Fruit fly (Drosophila melanogaster) whole organism, embryonic: ENCODE results near the gene CG13403.
A peak's percentile ranks its signal among the peaks of the same experiment; 100 is the strongest.

Experiments
- B-H2 ChIP-seq: fragments of 200-800 bp; sonication (Bioruptor generic); optimal IDR thresholded peaks from 2 replicates; lab custom pipeline; 2018; ENCODE audit warnings: missing biosample characterization, mild to moderate bottlenecking, missing genetic modification characterization
- CG10274 ChIP-seq: fragments of 200-800 bp; sonication (Bioruptor generic); optimal IDR thresholded peaks from 3 replicates; lab custom pipeline; 2017; ENCODE audit warnings: missing biosample characterization, mild to moderate bottlenecking, missing genetic modification characterization
- CG10321 ChIP-seq: fragments of 200-800 bp; sonication (Bioruptor generic); IDR thresholded peaks from 2 replicates; pipeline ENCODE4 v1.3.6; 2022; ENCODE audit warnings: missing biosample characterization, missing genetic modification characterization
- CG12155 ChIP-seq: fragments of 200-800 bp; sonication (Bioruptor generic); optimal IDR thresholded peaks from 3 replicates; lab custom pipeline; 2016; ENCODE audit warnings: missing biosample characterization, missing genetic modification characterization
- CG12236 ChIP-seq: fragments of 200-800 bp; sonication (Bioruptor generic); optimal IDR thresholded peaks from 2 replicates; lab custom pipeline; 2016; ENCODE audit warnings: missing biosample characterization, missing genetic modification characterization
- CG13424 ChIP-seq: fragments of 200-800 bp; sonication (Bioruptor generic); optimal IDR thresholded peaks from 2 replicates; lab custom pipeline; 2019; ENCODE audit warnings: missing biosample characterization, mild to moderate bottlenecking, missing genetic modification characterization, moderate library complexity
- CG15696 ChIP-seq: fragments of 200-800 bp; sonication (Bioruptor generic); optimal IDR thresholded peaks from 2 replicates; lab custom pipeline; 2019; ENCODE audit warnings: missing biosample characterization, mild to moderate bottlenecking, missing genetic modification characterization, moderate library complexity
- CG1602 ChIP-seq: fragments of 200-800 bp; sonication (Bioruptor generic); optimal IDR thresholded peaks from 3 replicates; lab custom pipeline; 2016; ENCODE audit warnings: missing biosample characterization, missing genetic modification characterization
- CG16813 ChIP-seq: fragments of 200-800 bp; sonication (Bioruptor generic); IDR thresholded peaks from 3 replicates; pipeline ENCODE4 v1.3.6; 2022; ENCODE audit warnings: missing biosample characterization, missing genetic modification characterization; ENCODE audit not compliant: partially characterized antibody
- CG17359 ChIP-seq: fragments of 200-800 bp; sonication (Bioruptor generic); optimal IDR thresholded peaks from 3 replicates; lab custom pipeline; 2018; ENCODE audit warnings: missing biosample characterization, mild to moderate bottlenecking, missing genetic modification characterization, moderate library complexity
- CG18619 ChIP-seq: fragments of 200-800 bp; sonication (Bioruptor generic); optimal IDR thresholded peaks from 3 replicates; lab custom pipeline; 2017; ENCODE audit warnings: missing biosample characterization, mild to moderate bottlenecking, missing genetic modification characterization
- CG32767 ChIP-seq: fragments of 200-800 bp; sonication (Bioruptor generic); IDR thresholded peaks from 2 replicates; pipeline ENCODE4 v1.3.6; 2022; ENCODE audit warnings: missing biosample characterization, missing genetic modification characterization
- CG33213 ChIP-seq: fragments of 200-800 bp; sonication (Bioruptor generic); optimal IDR thresholded peaks from 3 replicates; lab custom pipeline; 2016; ENCODE audit warnings: missing biosample characterization, missing genetic modification characterization
- CG34422 ChIP-seq: fragments of 200-800 bp; sonication (Bioruptor generic); IDR thresholded peaks from 3 replicates; pipeline ENCODE4 v1.3.6; 2022; ENCODE audit warnings: missing biosample characterization, missing genetic modification characterization
- CG3847 ChIP-seq: fragments of 200-800 bp; sonication (Bioruptor generic); IDR thresholded peaks from 2 replicates; pipeline ENCODE4 v1.3.6; 2022; ENCODE audit warnings: missing biosample characterization, missing genetic modification characterization
- CG4404 ChIP-seq: fragments of 200-800 bp; sonication (Bioruptor generic); IDR thresholded peaks from 2 replicates; pipeline ENCODE4 v1.3.6; 2022; ENCODE audit warnings: missing biosample characterization, missing genetic modification characterization
- CG5245 ChIP-seq: fragments of 200-800 bp; sonication (Bioruptor generic); optimal IDR thresholded peaks from 3 replicates; lab custom pipeline; 2016; ENCODE audit warnings: missing biosample characterization, missing genetic modification characterization
- CG8089 ChIP-seq: fragments of 200-800 bp; sonication (Bioruptor generic); optimal IDR thresholded peaks from 3 replicates; lab custom pipeline; 2016; ENCODE audit warnings: missing biosample characterization, missing genetic modification characterization
- Deaf1 ChIP-seq: fragments of 200-800 bp; optimal IDR thresholded peaks from 3 replicates; lab custom pipeline; 2019; ENCODE audit warnings: missing biosample characterization, mild to moderate bottlenecking, missing genetic modification characterization, moderate library complexity
- Dfd ChIP-seq, 2 experiments: fragments of >200 bp; optimal IDR thresholded peaks; 2 replicates each; lab custom pipeline; 2017; ENCODE audit warnings: missing biosample characterization in 2 of 2, missing genetic modification characterization in 2 of 2
- Elba2 ChIP-seq: fragments of 200-800 bp; sonication (Bioruptor generic); optimal IDR thresholded peaks from 3 replicates; lab custom pipeline; 2016; ENCODE audit warnings: missing biosample characterization, missing genetic modification characterization
- H15 ChIP-seq: fragments of 200-800 bp; sonication (Bioruptor generic); IDR thresholded peaks from 3 replicates; pipeline ENCODE4 v1.3.6; 2022; ENCODE audit warnings: missing biosample characterization, missing genetic modification characterization
- Mes4 ChIP-seq: fragments of 200-800 bp; sonication (Bioruptor generic); optimal IDR thresholded peaks from 2 replicates; lab custom pipeline; 2016; ENCODE audit warnings: missing biosample characterization, missing genetic modification characterization
- Myb ChIP-seq: fragments of 200-800 bp; sonication (Bioruptor generic); optimal IDR thresholded peaks from 2 replicates; lab custom pipeline; 2016; ENCODE audit warnings: missing biosample characterization, missing genetic modification characterization
- Optix ChIP-seq: fragments of 200-800 bp; sonication (Bioruptor generic); IDR thresholded peaks from 3 replicates; pipeline ENCODE4 v1.3.6; 2022; ENCODE audit warnings: missing biosample characterization, missing genetic modification characterization
- Poxn ChIP-seq: fragments of 200-800 bp; sonication (Bioruptor generic); IDR thresholded peaks from 2 replicates; pipeline ENCODE4 v1.3.6; 2022; ENCODE audit warnings: missing biosample characterization, missing genetic modification characterization
- Ravus ChIP-seq: fragments of 200-800 bp; sonication (Bioruptor generic); IDR thresholded peaks from 2 replicates; pipeline ENCODE4 v1.3.6; 2022; ENCODE audit warnings: missing biosample characterization, missing genetic modification characterization
- Sry-β ChIP-seq: fragments of 200-800 bp; sonication (Bioruptor generic); optimal IDR thresholded peaks from 2 replicates; lab custom pipeline; 2018; ENCODE audit warnings: missing biosample characterization, mild to moderate bottlenecking, missing genetic modification characterization, moderate library complexity
- Vsx1 ChIP-seq: fragments of 200-800 bp; sonication (Bioruptor generic); optimal IDR thresholded peaks from 2 replicates; lab custom pipeline; 2017; ENCODE audit warnings: missing biosample characterization, mild to moderate bottlenecking, missing genetic modification characterization, missing genetic modification reagents
- al ChIP-seq: fragments of 200-800 bp; sonication (Bioruptor generic); IDR thresholded peaks from 2 replicates; pipeline ENCODE4 v1.3.6; 2022; ENCODE audit warnings: missing biosample characterization, missing genetic modification characterization
- chinmo ChIP-seq: fragments of 200-800 bp; sonication (Bioruptor generic); IDR thresholded peaks from 4 replicates; pipeline ENCODE4 v1.3.6; 2022; ENCODE audit warnings: missing biosample characterization, missing genetic modification characterization; ENCODE audit not compliant: partially characterized antibody
- corto ChIP-seq: fragments of 200-800 bp; sonication (Bioruptor generic); optimal IDR thresholded peaks from 2 replicates; lab custom pipeline; 2016; ENCODE audit warnings: missing biosample characterization, mild to moderate bottlenecking, missing genetic modification characterization, moderate library complexity
- crol ChIP-seq: fragments of 200-800 bp; sonication (Bioruptor generic); IDR thresholded peaks from 2 replicates; pipeline ENCODE4 v1.3.6; 2022; ENCODE audit warnings: missing biosample characterization, missing genetic modification characterization
- dan ChIP-seq: fragments of 200-800 bp; sonication (Bioruptor generic); IDR thresholded peaks from 2 replicates; pipeline ENCODE4 v1.3.6; 2022; ENCODE audit warnings: missing biosample characterization, missing genetic modification characterization
- gce ChIP-seq: fragments of 200-800 bp; sonication (Bioruptor generic); IDR thresholded peaks from 3 replicates; pipeline ENCODE4 v1.3.6; 2022; ENCODE audit warnings: missing biosample characterization, missing genetic modification characterization
- gcm ChIP-seq: fragments of 200-800 bp; sonication (Bioruptor generic); optimal IDR thresholded peaks from 2 replicates; lab custom pipeline; 2019; ENCODE audit warnings: missing biosample characterization, mild to moderate bottlenecking, missing genetic modification characterization, moderate library complexity
- gcm2 ChIP-seq: fragments of 200-800 bp; sonication (Bioruptor generic); optimal IDR thresholded peaks from 2 replicates; lab custom pipeline; 2016; ENCODE audit warnings: missing biosample characterization, missing genetic modification characterization
- gro ChIP-seq: fragments of 200-800 bp; sonication (Bioruptor generic); optimal IDR thresholded peaks from 2 replicates; lab custom pipeline; 2016; ENCODE audit warnings: missing biosample characterization, missing genetic modification characterization
- hth ChIP-seq: fragments of >200 bp; optimal IDR thresholded peaks from 2 replicates; lab custom pipeline; 2017; ENCODE audit warnings: inconsistent platforms
- ken ChIP-seq: fragments of 200-800 bp; sonication (Bioruptor generic); IDR thresholded peaks from 3 replicates; pipeline ENCODE4 v1.3.6; 2022; ENCODE audit warnings: missing biosample characterization, missing genetic modification characterization
- lab ChIP-seq: fragments of 200-800 bp; sonication (Bioruptor generic); optimal IDR thresholded peaks from 3 replicates; lab custom pipeline; 2017; ENCODE audit warnings: missing biosample characterization, missing genetic modification characterization, mild to moderate bottlenecking, moderate library complexity, missing genetic modification reagents
- lov ChIP-seq, 2 experiments: fragments of 200-800 bp in 1 of 2; fragments of >200 bp in 1 of 2; sonication (Bioruptor generic) in 1 of 2; IDR thresholded peaks in 1 of 2; optimal IDR thresholded peaks in 1 of 2; 2 replicates in 1 of 2; 3 replicates in 1 of 2; pipeline versions ENCODE4 v1.3.6 to Lab custom; 2017 to 2022; ENCODE audit warnings: missing biosample characterization in 1 of 2, missing genetic modification characterization in 1 of 2
- mld ChIP-seq: fragments of 200-800 bp; sonication (Bioruptor generic); IDR thresholded peaks from 3 replicates; pipeline ENCODE4 v1.3.6; 2022; ENCODE audit warnings: missing biosample characterization, missing genetic modification characterization; ENCODE audit not compliant: partially characterized antibody
- nom ChIP-seq: fragments of 200-800 bp; sonication (Bioruptor generic); optimal IDR thresholded peaks from 2 replicates; lab custom pipeline; 2017; ENCODE audit warnings: missing biosample characterization, missing genetic modification characterization, mild to moderate bottlenecking, moderate library complexity, missing genetic modification reagents
- pho ChIP-seq: fragments of 200-800 bp; sonication (Bioruptor generic); optimal IDR thresholded peaks from 2 replicates; lab custom pipeline; 2016; ENCODE audit warnings: missing biosample characterization, missing genetic modification characterization
- scrt ChIP-seq: fragments of 200-800 bp; sonication (Bioruptor generic); optimal IDR thresholded peaks from 2 replicates; lab custom pipeline; 2018; ENCODE audit warnings: missing biosample characterization, mild to moderate bottlenecking, missing genetic modification characterization, moderate library complexity
- sug ChIP-seq: fragments of 200-800 bp; optimal IDR thresholded peaks from 2 replicates; lab custom pipeline; 2019; ENCODE audit warnings: missing biosample characterization, mild to moderate bottlenecking, missing genetic modification characterization, moderate library complexity
- ttk ChIP-seq: fragments of 200-800 bp; sonication (Bioruptor generic); IDR thresholded peaks from 2 replicates; pipeline ENCODE4 v2.1.2; 2022; ENCODE audit warnings: missing biosample characterization, missing genetic modification characterization
- zf30C ChIP-seq: fragments of 200-800 bp; sonication (Bioruptor generic); optimal IDR thresholded peaks from 3 replicates; lab custom pipeline; 2018; ENCODE audit warnings: missing biosample characterization, mild to moderate bottlenecking, missing genetic modification characterization

The CG13403 gene

dm6 chrX:14226093-14226492, 34.3 kb upstream of the CG13403 start, which contains the start of gene mRpL38 (continued):
- TF ChIP-seq CG16813 (GFP tag; lab: Robert Waterston, UW) (no peak), CG32767 (GFP tag; lab: Robert Waterston, UW) (no peak), gce (GFP tag; lab: Robert Waterston, UW) (no peak), scrt (no peak)

- no peak for TF ChIP-seq Elba2 (GFP tag; lab: Kevin White, UChicago)
- TF ChIP-seq dan = no peak
- no peak for TF ChIP-seq CG17359 (tag; lab: Kevin White, UChicago)
- TF ChIP-seq CG8089 (GFP tag; lab: Kevin White, UChicago) = no peak
- TF ChIP-seq Optix (GFP tag; lab: Robert Waterston, UW) = no peak
- no peak for TF ChIP-seq CG18619
- no peak for TF ChIP-seq CG33213 (GFP tag; lab: Kevin White, UChicago)
- no peak for TF ChIP-seq corto
- no peak for TF ChIP-seq sug
- TF ChIP-seq scrt = no peak
- no peak for TF ChIP-seq Myb (GFP tag; lab: Kevin White, UChicago)
Observed at dm6 chrX:14225665-14226064, 33.8 kb upstream of the CG13403 start, which contains the start of gene CG11674. Gene CG11674 (minus strand): TSS chrX:14225879.

- no peak for TF ChIP-seq B-H2 (GFP tag; lab: Kevin White, UChicago)
- no peak for TF ChIP-seq ken (GFP tag; lab: Robert Waterston, UW)
- TF ChIP-seq gro = no peak
- TF ChIP-seq CG4404 (GFP tag; lab: Robert Waterston, UW) = no peak
- TF ChIP-seq zf30C (GFP tag; lab: Kevin White, UChicago) = no peak
- peak; percentile 38 for TF ChIP-seq nom
- TF ChIP-seq CG3847 (GFP tag; lab: Robert Waterston, UW) = no peak
- no peak for TF ChIP-seq Mes4 (GFP tag; lab: Kevin White, UChicago)
- TF ChIP-seq CG34422 (GFP tag; lab: Robert Waterston, UW) = no peak
- no peak for TF ChIP-seq CG10321 (GFP tag; lab: Robert Waterston, UW)
- TF ChIP-seq CG10274 (GFP tag; lab: Kevin White, UChicago) = no peak
- no peak for TF ChIP-seq lab
- TF ChIP-seq crol (GFP tag; lab: Robert Waterston, UW) = peak; percentile 94
- TF ChIP-seq CG5245 (GFP tag; lab: Kevin White, UChicago) = no peak
- TF ChIP-seq al (GFP tag; lab: Robert Waterston, UW) = no peak
- no peak for TF ChIP-seq Vsx1 (GFP tag; lab: Kevin White, UChicago)
- TF ChIP-seq CG1602 = no peak
- no peak for TF ChIP-seq CG17359 (tag; lab: Kevin White, UChicago)
- TF ChIP-seq gcm2 = no peak
- no peak for TF ChIP-seq hth (lab: Kevin White, UChicago)
- no peak for TF ChIP-seq Dfd (GFP tag; optimal IDR thresholded peaks at IDR 0.05; lab: Kevin White, UChicago)
- TF ChIP-seq CG12155 (GFP tag; lab: Kevin White, UChicago) = no peak
- TF ChIP-seq mld (GFP tag; lab: Robert Waterston, UW) = no peak
- TF ChIP-seq CG13424 (tag; lab: Kevin White, UChicago) = no peak
- TF ChIP-seq Deaf1 (tag; lab: Kevin White, UChicago) = peak; percentile 91
- TF ChIP-seq CG12236 = no peak
- no peak for TF ChIP-seq Sry-β (GFP tag; lab: Kevin White, UChicago)
- TF ChIP-seq H15 (GFP tag; lab: Robert Waterston, UW) = no peak
- no peak for TF ChIP-seq lov (optimal IDR thresholded peaks at IDR 0.05; lab: Kevin White, UChicago)
- TF ChIP-seq lov (GFP tag; IDR thresholded peaks at IDR 0.05; lab: Robert Waterston, UW) = no peak
- no peak for TF ChIP-seq Ravus (GFP tag; lab: Robert Waterston, UW)
- no peak for TF ChIP-seq Poxn (GFP tag; lab: Robert Waterston, UW)
- no peak for TF ChIP-seq CG15696
- TF ChIP-seq chinmo (GFP tag; lab: Robert Waterston, UW) = 0 out of 4 replicates have a peak, but pooled peaks have one; percentile 37
- no peak for TF ChIP-seq pho
- no peak for TF ChIP-seq gcm (GFP tag; lab: Kevin White, UChicago)
- no peak for TF ChIP-seq ttk
Observed at dm6 chrX:14221995-14222394, 30.2 kb upstream of the CG13403 start.
